ENCODE assay signal across 6 worm cellular contexts in genomic region chrIII:6317345-6317744, ce11.
TF ChIP-seq lines count a peak whose summit lies in the region.

No protein-coding gene starts in this region.

TF ChIP-seq in whole organism, L1 larva, 84 proteins besides CTCF, POLR2A, EP300 and RAD21 (continues in another document):
- no peak for TF ChIP-seq ceh-82 (tag; optimal IDR thresholded peaks at IDR 0.05; lab: Kevin White, UChicago)
- TF ChIP-seq unc-86 (tag; optimal IDR thresholded peaks at IDR 0.05; lab: Kevin White, UChicago) = no peak
- no peak for TF ChIP-seq unc-62 (GFP tag; optimal IDR thresholded peaks at IDR 0.05; lab: Kevin White, UChicago)
- peak; percentile 98 for TF ChIP-seq fkh-10 (GFP tag; optimal IDR thresholded peaks at IDR 0.05; lab: Kevin White, UChicago)
- no peak for TF ChIP-seq C04F5.9 (tag; optimal IDR thresholded peaks at IDR 0.05; lab: Kevin White, UChicago)
- no peak for TF ChIP-seq ztf-4 (tag; optimal IDR thresholded peaks at IDR 0.05; lab: Kevin White, UChicago)
- TF ChIP-seq lin-14 (GFP tag; optimal IDR thresholded peaks at IDR 0.05; lab: Kevin White, UChicago) = peak; percentile 79
- no peak for TF ChIP-seq swsn-7 (tag; optimal IDR thresholded peaks at IDR 0.05; lab: Kevin White, UChicago)
- no peak for TF ChIP-seq fkh-4 (tag; optimal IDR thresholded peaks at IDR 0.05; lab: Kevin White, UChicago; ENCODE audit: borderline replicate concordance)
- no peak for TF ChIP-seq skn-1 (tag; optimal IDR thresholded peaks at IDR 0.05; lab: Kevin White, UChicago)
- no peak for TF ChIP-seq egl-13 (tag; optimal IDR thresholded peaks at IDR 0.05; lab: Kevin White, UChicago)
- no peak for TF ChIP-seq sptf-1 (tag; optimal IDR thresholded peaks at IDR 0.05; lab: Kevin White, UChicago)
- no peak for TF ChIP-seq lin-15B (tag; optimal IDR thresholded peaks at IDR 0.05; lab: Kevin White, UChicago)
- no peak for TF ChIP-seq lir-3 (tag; optimal IDR thresholded peaks at IDR 0.05; lab: Kevin White, UChicago; ENCODE audit: poor library complexity)
- no peak for TF ChIP-seq zip-4 (GFP tag; optimal IDR thresholded peaks at IDR 0.05; lab: Kevin White, UChicago)
- TF ChIP-seq fos-1 (tag; optimal IDR thresholded peaks at IDR 0.05; lab: Kevin White, UChicago) = no peak

TF ChIP-seq in whole organism, L2 larva, 48 proteins besides CTCF, POLR2A, EP300 and RAD21:
- TF ChIP-seq sma-9 (GFP tag; optimal IDR thresholded peaks at IDR 0.05; lab: Kevin White, UChicago) (peak; percentile 71), sma-9 (tag; optimal IDR thresholded peaks at IDR 0.05; lab: Kevin White, UChicago) (no peak), ztf-11 (tag; optimal IDR thresholded peaks at IDR 0.05; lab: Kevin White, UChicago) (no peak)
TF ChIP-seq in whole organism, L2 larva: peak in this region for 1.

TF ChIP-seq in whole organism, L3 larva, 47 proteins besides CTCF, POLR2A, EP300 and RAD21:
- TF ChIP-seq elt-1 (tag; optimal IDR thresholded peaks at IDR 0.05; lab: Kevin White, UChicago) (no peak), nhr-25 (tag; optimal IDR thresholded peaks at IDR 0.05; lab: Kevin White, UChicago) (no peak), ama-1 (optimal IDR thresholded peaks at IDR 0.05; lab: Kevin White, UChicago) (no peak), fkh-10 (GFP tag; optimal IDR thresholded peaks at IDR 0.05; lab: Kevin White, UChicago) (peak; percentile 96)

TF ChIP-seq in whole organism, L4 larva, 104 proteins besides CTCF, POLR2A, EP300 and RAD21:
- TF ChIP-seq php-3 (GFP tag; IDR thresholded peaks at IDR 0.05; lab: Robert Waterston, UW) (no peak), unc-62 (GFP tag; optimal IDR thresholded peaks at IDR 0.05 in 1 of 2; lab: Kevin White, UChicago) (peak in 1 of 2 experiments; percentile 8), unc-62 (tag; optimal IDR thresholded peaks at IDR 0.05; lab: Kevin White, UChicago) (no peak), mdl-1 (tag; optimal IDR thresholded peaks at IDR 0.05; lab: Kevin White, UChicago) (no peak), daf-12 (tag; optimal IDR thresholded peaks at IDR 0.05; lab: Kevin White, UChicago) (no peak), nhr-42 (GFP tag; IDR thresholded peaks at IDR 0.05; lab: Robert Waterston, UW) (no peak), ctbp-1 (GFP tag; IDR thresholded peaks at IDR 0.05; lab: Robert Waterston, UW) (peak; percentile 64; the same call in 1 of the 2 replicates), zfp-2 (tag; optimal IDR thresholded peaks at IDR 0.05; lab: Kevin White, UChicago) (no peak), fkh-10 (GFP tag; optimal IDR thresholded peaks at IDR 0.05; lab: Kevin White, UChicago) (peak; percentile 92), arid-1 (GFP tag; conservative IDR thresholded peaks at IDR 0.05; lab: Robert Waterston, UW) (no peak), nhr-237 (tag; optimal IDR thresholded peaks at IDR 0.05; lab: Kevin White, UChicago) (no peak), F44E2.7 (GFP tag; IDR thresholded peaks at IDR 0.05; lab: Robert Waterston, UW) (no peak), mep-1 (tag; optimal IDR thresholded peaks at IDR 0.05; lab: Kevin White, UChicago) (no peak), ces-1 (GFP tag; optimal IDR thresholded peaks at IDR 0.05; lab: Kevin White, UChicago) (peak; percentile 93), lin-38 (GFP tag; IDR thresholded peaks at IDR 0.05; lab: Robert Waterston, UW) (no peak), R02D3.7 (tag; optimal IDR thresholded peaks at IDR 0.05; lab: Kevin White, UChicago) (no peak), nhr-77 (tag; optimal IDR thresholded peaks at IDR 0.05; lab: Kevin White, UChicago) (no peak)

TF ChIP-seq in whole organism, late embryonic, 69 proteins besides CTCF, POLR2A, EP300 and RAD21:
- TF ChIP-seq fkh-10 (GFP tag; optimal IDR thresholded peaks at IDR 0.05; lab: Kevin White, UChicago) (peak; percentile 84), unc-86 (tag; optimal IDR thresholded peaks at IDR 0.05; lab: Kevin White, UChicago) (no peak), unc-42 (tag; optimal IDR thresholded peaks at IDR 0.05; lab: Kevin White, UChicago) (peak; percentile 99), ceh-30 (tag; optimal IDR thresholded peaks at IDR 0.05; lab: Kevin White, UChicago) (no peak)

TF ChIP-seq in whole organism, mixed stage, embryonic, 35 proteins besides CTCF, POLR2A, EP300 and RAD21:
- TF ChIP-seq unc-62 (GFP tag; optimal IDR thresholded peaks at IDR 0.05; lab: Kevin White, UChicago) (no peak), tbx-8 (GFP tag; optimal IDR thresholded peaks at IDR 0.05; lab: Kevin White, UChicago) (no peak), ces-1 (GFP tag; optimal IDR thresholded peaks at IDR 0.05; lab: Kevin White, UChicago) (peak; percentile 98)

Comparison
In these comparisons a context has a peak if more than half of its experiments do, and no peak if none do; other contexts are left out.
1. Of the 29 proteins assayed by ChIP-seq in both whole organism, L4 larva and whole organism, L1 larva: peak only in whole organism, L4 larva: none; only in whole organism, L1 larva: none; in both: ces-1 and fkh-10; in neither: 25; mixed calls (peak in some experiments, not most) for 2.